Fruit fly (Drosophila melanogaster): ENCODE data around the gene CG6999.
A peak's percentile ranks its signal among the peaks of the same experiment; 100 is the strongest.

CG6999 gene

dm6 chrX:9048385-9048750, 39.8 kb upstream of the CG6999 start:
- TF ChIP-seq CG30403 (GFP tag; optimal IDR thresholded peaks at IDR 0.05) (peak; percentile 20), CG11504 (tag; optimal IDR thresholded peaks at IDR 0.05) (peak; percentile 50), CG5180 (GFP tag; optimal IDR thresholded peaks at IDR 0.05) (no peak), lov (optimal IDR thresholded peaks at IDR 0.05) (no peak), lov (GFP tag; IDR thresholded peaks at IDR 0.05) (0 out of 3 replicates have a peak, but pooled peaks have one; percentile 57), Sox102F (GFP tag; optimal IDR thresholded peaks at IDR 0.05) (peak; percentile 49), D19B (GFP tag; optimal IDR thresholded peaks at IDR 0.05) (peak; percentile 70), CG9609 (GFP tag; optimal IDR thresholded peaks at IDR 0.05) (no peak), phol (tag; optimal IDR thresholded peaks at IDR 0.05) (peak; percentile 28), dmrt11E (tag; optimal IDR thresholded peaks at IDR 0.05) (peak; percentile 47), CG4424 (GFP tag; optimal IDR thresholded peaks at IDR 0.05) (no peak), D19A (tag; optimal IDR thresholded peaks at IDR 0.05) (peak; percentile 31), jing (GFP tag; optimal IDR thresholded peaks at IDR 0.05) (peak; percentile 9), zfh1 (GFP tag; IDR thresholded peaks at IDR 0.05) (0 out of 3 replicates have a peak, but pooled peaks have one; percentile 32), CG18262 (tag; optimal IDR thresholded peaks at IDR 0.05) (peak; percentile 2), Ssrp (tag; optimal IDR thresholded peaks at IDR 0.05) (peak; percentile 23), C15 (GFP tag; IDR thresholded peaks at IDR 0.05) (no peak), dmrt99B (tag; optimal IDR thresholded peaks at IDR 0.05) (peak; percentile 23), Hsf (GFP tag; optimal IDR thresholded peaks at IDR 0.05) (peak; percentile 31), jumu (GFP tag; optimal IDR thresholded peaks at IDR 0.05) (no peak), CG16815 (GFP tag; optimal IDR thresholded peaks at IDR 0.05) (peak; percentile 19), ken (GFP tag; IDR thresholded peaks at IDR 0.05) (0 out of 3 replicates have a peak, but pooled peaks have one; percentile 40), crc (GFP tag; optimal IDR thresholded peaks at IDR 0.05) (no peak), bsh (GFP tag; optimal IDR thresholded peaks at IDR 0.05) (peak in 1 of 2 experiments; percentile 59), row (GFP tag; IDR thresholded peaks at IDR 0.05) (peak; percentile 60), CG30431 (GFP tag; optimal IDR thresholded peaks at IDR 0.05) (peak; percentile 20), CG8359 (GFP tag; optimal IDR thresholded peaks at IDR 0.05; ENCODE audit: borderline replicate concordance) (peak; percentile 35), CG7839 (tag; optimal IDR thresholded peaks at IDR 0.05) (peak; percentile 13), slp2 (GFP tag; optimal IDR thresholded peaks at IDR 0.05) (peak; percentile 43), Adf1 (GFP tag; IDR thresholded peaks at IDR 0.05) (no peak), CoRest (tag; optimal IDR thresholded peaks at IDR 0.05) (peak; percentile 35), NfI (GFP tag; optimal IDR thresholded peaks at IDR 0.05) (peak; percentile 10), pan (optimal IDR thresholded peaks at IDR 0.05) (peak in 1 of 2 experiments; percentile 29), pan (GFP tag; optimal IDR thresholded peaks at IDR 0.05 in 1 of 2, IDR thresholded peaks at IDR 0.05 in 1 of 2) (peak in 1 of 2 experiments; percentile 28), lmd (GFP tag; IDR thresholded peaks at IDR 0.05) (peak; percentile 35; the same call in 1 of the 2 replicates), CG10321 (GFP tag; IDR thresholded peaks at IDR 0.05) (no peak), CrebB (tag; optimal IDR thresholded peaks at IDR 0.05) (no peak), lola (GFP tag; optimal IDR thresholded peaks at IDR 0.05) (peak in 1 of 3 experiments; percentile 37), CG4404 (GFP tag; IDR thresholded peaks at IDR 0.05) (no peak), sens (GFP tag) (peak; percentile 86), CG15696 (tag; optimal IDR thresholded peaks at IDR 0.05) (peak; percentile 22), ci (GFP tag; IDR thresholded peaks at IDR 0.05) (0 out of 3 replicates have a peak, but pooled peaks have one; percentile 40), Hr78 (GFP tag; optimal IDR thresholded peaks at IDR 0.05) (peak in 1 of 2 experiments; percentile 76), inv (GFP tag; IDR thresholded peaks at IDR 0.05; ENCODE audit: partially characterized antibody) (no peak), stwl (tag; optimal IDR thresholded peaks at IDR 0.05) (no peak), Oli (tag; optimal IDR thresholded peaks at IDR 0.05) (peak; percentile 43), slbo (GFP tag; IDR thresholded peaks at IDR 0.05) (no peak), CG14710 (tag; optimal IDR thresholded peaks at IDR 0.05) (peak; percentile 6), sc (optimal IDR thresholded peaks at IDR 0.05) (no peak), sc (GFP tag; optimal IDR thresholded peaks at IDR 0.05) (peak; percentile 33)

Data from whole organism, embryonic.